Worm (Caenorhabditis elegans) whole organism, L1 larva: ENCODE data around the gene F59E12.15.
A peak's percentile ranks its signal among the peaks of the same experiment; 100 is the strongest.

Experiments used
- Y116A8C.19 ChIP-seq: sonication (generic microtip); optimal IDR thresholded peaks from 2 replicates; lab custom pipeline; 2016; ENCODE audit warnings: missing compliant biosample characterization, missing genetic modification characterization, borderline replicate concordance
- aly-2 ChIP-seq: fragments of 150-350 bp; optimal IDR thresholded peaks from 2 replicates; lab custom pipeline; 2014; ENCODE audit warnings: missing biosample characterization, missing genetic modification characterization
- ama-1 ChIP-seq: fragments of 150-350 bp; optimal IDR thresholded peaks from 2 replicates; lab custom pipeline; 2014
- blmp-1 ChIP-seq: fragments of 150-350 bp; optimal IDR thresholded peaks from 2 replicates; lab custom pipeline; 2014; ENCODE audit warnings: missing biosample characterization, missing genetic modification characterization
- ceh-8 ChIP-seq: fragments of 200-800 bp; sonication (Bioruptor generic); optimal IDR thresholded peaks from 2 replicates; lab custom pipeline; 2018; ENCODE audit warnings: mild to moderate bottlenecking, missing genetic modification characterization, moderate library complexity, missing compliant biosample characterization
- ceh-88 ChIP-seq: fragments of 200-800 bp; sonication (Bioruptor generic); IDR thresholded peaks from 2 replicates; pipeline ENCODE4 v1.3.6; 2022; ENCODE audit warnings: missing genetic modification characterization, missing compliant biosample characterization
- ceh-90 ChIP-seq: sonication (generic microtip); optimal IDR thresholded peaks from 2 replicates; lab custom pipeline; 2016; ENCODE audit warnings: missing genetic modification characterization, missing compliant biosample characterization
- dpl-1 ChIP-seq, 3 experiments: fragments of 150-350 bp in 2 of 3; sonication (generic microtip) in 1 of 3; optimal IDR thresholded peaks; 2 replicates each; lab custom pipeline; 2014 to 2017; ENCODE audit warnings: missing biosample characterization in 3 of 3, missing genetic modification characterization in 3 of 3, missing genetic modification reagents in 3 of 3
- efl-1 ChIP-seq, 4 experiments: fragments of 150-350 bp; optimal IDR thresholded peaks in 3 of 4; peaks in 1 of 4; 1 replicate in 1 of 4; 2 replicates in 3 of 4; lab custom pipeline; 2014; ENCODE audit warnings: missing biosample characterization in 2 of 4, missing genetic modification characterization in 2 of 4, missing genetic modification reagents in 2 of 4
- efl-3 ChIP-seq: fragments of 200-800 bp; sonication (Bioruptor generic); optimal IDR thresholded peaks from 2 replicates; lab custom pipeline; 2018; ENCODE audit warnings: mild to moderate bottlenecking, missing genetic modification characterization, missing compliant biosample characterization
- egl-27 ChIP-seq, 2 experiments: fragments of 150-350 bp in 1 of 2; sonication (generic microtip); optimal IDR thresholded peaks; 3 replicates each; lab custom pipeline; 2017 to 2018; ENCODE audit warnings: missing biosample characterization in 2 of 2, missing genetic modification characterization in 2 of 2, missing genetic modification reagents in 2 of 2
- fkh-10 ChIP-seq: sonication (generic microtip); optimal IDR thresholded peaks from 2 replicates; lab custom pipeline; 2017; ENCODE audit warnings: missing biosample characterization, missing genetic modification reagents, missing genetic modification characterization
- fkh-4 ChIP-seq: sonication (generic microtip); optimal IDR thresholded peaks from 2 replicates; lab custom pipeline; 2016; ENCODE audit warnings: missing compliant biosample characterization, missing genetic modification characterization, borderline replicate concordance
- fos-1 ChIP-seq: fragments of 150-350 bp; optimal IDR thresholded peaks from 2 replicates; lab custom pipeline; 2014; ENCODE audit warnings: missing biosample characterization, missing genetic modification characterization
- grh-1 ChIP-seq: fragments of 200-800 bp; sonication (Bioruptor generic); IDR thresholded peaks from 2 replicates; pipeline ENCODE4 v1.3.6; 2022; ENCODE audit warnings: missing genetic modification reagents, missing genetic modification characterization, missing compliant biosample characterization
- hpl-2 ChIP-seq: fragments of 150-350 bp; optimal IDR thresholded peaks from 2 replicates; lab custom pipeline; 2014; ENCODE audit warnings: missing biosample characterization, missing genetic modification reagents, missing genetic modification characterization
- irx-1 ChIP-seq: sonication (generic microtip); optimal IDR thresholded peaks from 2 replicates; lab custom pipeline; 2016; ENCODE audit warnings: missing genetic modification characterization, missing compliant biosample characterization
- lin-13 ChIP-seq: fragments of 150-350 bp; optimal IDR thresholded peaks from 2 replicates; lab custom pipeline; 2014; ENCODE audit warnings: missing biosample characterization, missing genetic modification reagents, missing genetic modification characterization
- lin-14 ChIP-seq: fragments of 200-800 bp; sonication (Bioruptor generic); optimal IDR thresholded peaks from 2 replicates; lab custom pipeline; 2018; ENCODE audit warnings: mild to moderate bottlenecking, missing genetic modification characterization, moderate library complexity, missing compliant biosample characterization
- lin-35 ChIP-seq, 2 experiments: fragments of 150-350 bp; optimal IDR thresholded peaks; 2 replicates each; lab custom pipeline; 2014; ENCODE audit warnings: missing biosample characterization in 2 of 2, missing genetic modification characterization in 2 of 2, missing genetic modification reagents in 2 of 2
- lin-39 ChIP-seq: fragments of 150-350 bp; optimal IDR thresholded peaks from 2 replicates; lab custom pipeline; 2014; ENCODE audit warnings: missing biosample characterization, missing genetic modification reagents, missing genetic modification characterization
- lir-3 ChIP-seq: sonication (generic microtip); optimal IDR thresholded peaks from 2 replicates; lab custom pipeline; 2016; ENCODE audit warnings: mild to moderate bottlenecking, missing genetic modification characterization, moderate library complexity, missing compliant biosample characterization; ENCODE audit not compliant: poor library complexity
- lsy-2 ChIP-seq, 2 experiments: fragments of 150-350 bp; optimal IDR thresholded peaks; 2 replicates each; lab custom pipeline; 2014; ENCODE audit warnings: missing biosample characterization in 2 of 2, missing genetic modification characterization in 2 of 2
- mab-9 ChIP-seq: fragments of 200-800 bp; sonication (Bioruptor generic); IDR thresholded peaks from 2 replicates; pipeline ENCODE4 v1.3.6; 2022; ENCODE audit warnings: missing genetic modification reagents, missing genetic modification characterization, missing compliant biosample characterization
- mef-2 ChIP-seq: fragments of 150-350 bp; optimal IDR thresholded peaks from 2 replicates; lab custom pipeline; 2014; ENCODE audit warnings: missing biosample characterization, missing genetic modification characterization
- mep-1 ChIP-seq: fragments of 150-350 bp; optimal IDR thresholded peaks from 2 replicates; lab custom pipeline; 2014; ENCODE audit warnings: missing biosample characterization, missing genetic modification characterization
- nhr-11 ChIP-seq: fragments of 150-350 bp; optimal IDR thresholded peaks from 2 replicates; lab custom pipeline; 2014; ENCODE audit warnings: missing biosample characterization, missing genetic modification characterization
- nhr-12 ChIP-seq: sonication (generic microtip); optimal IDR thresholded peaks from 2 replicates; lab custom pipeline; 2017; ENCODE audit warnings: missing biosample characterization, missing genetic modification characterization
- nhr-19 ChIP-seq: fragments of 200-800 bp; sonication (Bioruptor generic); conservative IDR thresholded peaks from 2 replicates; pipeline ENCODE4 v1.3.6; 2022; ENCODE audit warnings: missing genetic modification characterization, missing compliant biosample characterization
- nhr-20 ChIP-seq: sonication (generic microtip); optimal IDR thresholded peaks from 2 replicates; lab custom pipeline; 2016; ENCODE audit warnings: mild to moderate bottlenecking, missing genetic modification characterization, missing compliant biosample characterization
- nhr-237 ChIP-seq: fragments of 150-350 bp; optimal IDR thresholded peaks from 2 replicates; lab custom pipeline; 2014; ENCODE audit warnings: missing biosample characterization, missing genetic modification characterization
- nhr-47 ChIP-seq: sonication (generic microtip); optimal IDR thresholded peaks from 2 replicates; lab custom pipeline; 2016; ENCODE audit warnings: mild to moderate bottlenecking, missing genetic modification characterization, moderate library complexity, missing compliant biosample characterization
- nhr-71 ChIP-seq: sonication (generic microtip); optimal IDR thresholded peaks from 2 replicates; lab custom pipeline; 2016; ENCODE audit warnings: mild to moderate bottlenecking, missing genetic modification characterization, moderate library complexity, missing compliant biosample characterization
- nhr-76 ChIP-seq: sonication (generic microtip); optimal IDR thresholded peaks from 2 replicates; lab custom pipeline; 2017; ENCODE audit warnings: missing biosample characterization, missing genetic modification characterization
- nhr-84 ChIP-seq: sonication (generic microtip); optimal IDR thresholded peaks from 2 replicates; lab custom pipeline; 2017; ENCODE audit warnings: missing biosample characterization, missing genetic modification characterization
- nhr-90 ChIP-seq: sonication (generic microtip); optimal IDR thresholded peaks from 2 replicates; lab custom pipeline; 2016; ENCODE audit warnings: mild to moderate bottlenecking, missing genetic modification characterization, missing compliant biosample characterization; ENCODE audit not compliant: poor library complexity
- pag-3 ChIP-seq: sonication (generic microtip); optimal IDR thresholded peaks from 2 replicates; lab custom pipeline; 2017; ENCODE audit warnings: missing genetic modification characterization, mild to moderate bottlenecking, missing compliant biosample characterization, antibody characterized with exemption, borderline replicate concordance; ENCODE audit not compliant: insufficient read depth
- pax-3 ChIP-seq: fragments of 200-800 bp; sonication (Bioruptor generic); optimal IDR thresholded peaks from 2 replicates; lab custom pipeline; 2018; ENCODE audit warnings: mild to moderate bottlenecking, missing genetic modification characterization, moderate library complexity, missing compliant biosample characterization
- rnt-1 ChIP-seq: sonication (generic microtip); optimal IDR thresholded peaks from 2 replicates; lab custom pipeline; 2016; ENCODE audit warnings: mild to moderate bottlenecking, missing genetic modification characterization, moderate library complexity, missing compliant biosample characterization
- skn-1 ChIP-seq: fragments of 150-350 bp; optimal IDR thresholded peaks from 2 replicates; lab custom pipeline; 2014; ENCODE audit warnings: missing biosample characterization, missing genetic modification characterization
- snpc-4 ChIP-seq: fragments of 150-350 bp; optimal IDR thresholded peaks from 2 replicates; lab custom pipeline; 2014; ENCODE audit warnings: missing biosample characterization, missing genetic modification characterization
- sox-4 ChIP-seq: sonication (generic microtip); optimal IDR thresholded peaks from 2 replicates; lab custom pipeline; 2016; ENCODE audit warnings: missing genetic modification characterization, missing compliant biosample characterization
- sptf-1 ChIP-seq: fragments of 150-350 bp; optimal IDR thresholded peaks from 2 replicates; lab custom pipeline; 2014; ENCODE audit warnings: missing biosample characterization, missing genetic modification characterization
- sup-37 ChIP-seq: fragments of 200-800 bp; sonication (Bioruptor generic); optimal IDR thresholded peaks from 2 replicates; lab custom pipeline; 2018; ENCODE audit warnings: mild to moderate bottlenecking, missing genetic modification characterization, missing compliant biosample characterization
- swsn-7 ChIP-seq: sonication (generic microtip); optimal IDR thresholded peaks from 2 replicates; lab custom pipeline; 2016; ENCODE audit warnings: missing genetic modification characterization, missing compliant biosample characterization
- tbx-2 ChIP-seq: sonication (generic microtip); optimal IDR thresholded peaks from 2 replicates; lab custom pipeline; 2016; ENCODE audit warnings: missing genetic modification characterization, missing compliant biosample characterization
- tlp-1 ChIP-seq: fragments of 150-350 bp; optimal IDR thresholded peaks from 2 replicates; lab custom pipeline; 2014; ENCODE audit warnings: missing biosample characterization, missing genetic modification characterization
- unc-30 ChIP-seq: sonication (generic microtip); optimal IDR thresholded peaks from 2 replicates; lab custom pipeline; 2017; ENCODE audit warnings: missing biosample characterization, missing genetic modification characterization
- unc-62 ChIP-seq: fragments of 150-350 bp; optimal IDR thresholded peaks from 2 replicates; lab custom pipeline; 2014; ENCODE audit warnings: missing biosample characterization, missing genetic modification reagents, missing genetic modification characterization
- unc-86 ChIP-seq: sonication (generic microtip); optimal IDR thresholded peaks from 2 replicates; lab custom pipeline; 2016; ENCODE audit warnings: missing genetic modification characterization, missing compliant biosample characterization
- zag-1 ChIP-seq: fragments of 150-350 bp; optimal IDR thresholded peaks from 2 replicates; lab custom pipeline; 2014; ENCODE audit warnings: missing biosample characterization, missing genetic modification characterization
- zip-4 ChIP-seq: fragments of 200-800 bp; sonication (Bioruptor generic); optimal IDR thresholded peaks from 2 replicates; lab custom pipeline; 2018; ENCODE audit warnings: mild to moderate bottlenecking, missing genetic modification characterization, moderate library complexity, missing compliant biosample characterization
- ztf-4 ChIP-seq: fragments of 150-350 bp; optimal IDR thresholded peaks from 2 replicates; lab custom pipeline; 2014; ENCODE audit warnings: missing biosample characterization, missing genetic modification characterization

Gene F59E12.15

ce11 chrII:5577060-5577459 lies 51.1 kb downstream of the F59E12.15 start (continued):
- no peak for TF ChIP-seq ceh-8 (GFP tag; lab: Kevin White, UChicago)
- TF ChIP-seq unc-86 (tag; lab: Kevin White, UChicago) = no peak
- no peak for TF ChIP-seq nhr-76 (tag; lab: Kevin White, UChicago)
- no peak for TF ChIP-seq ceh-88
- TF ChIP-seq sptf-1 = no peak
- no peak for TF ChIP-seq mep-1 (tag; lab: Kevin White, UChicago)
- TF ChIP-seq nhr-237 (tag; lab: Kevin White, UChicago) = no peak
- no peak for TF ChIP-seq lin-39
- no peak for TF ChIP-seq ztf-4 (tag; lab: Kevin White, UChicago)
- TF ChIP-seq nhr-47 (tag; lab: Kevin White, UChicago) = no peak
- TF ChIP-seq nhr-84 (tag; lab: Kevin White, UChicago) = no peak
- TF ChIP-seq sup-37 (GFP tag; lab: Kevin White, UChicago) = no peak
- TF ChIP-seq fos-1 = no peak
- TF ChIP-seq skn-1 (tag; lab: Kevin White, UChicago) = peak; percentile 40
- TF ChIP-seq lin-14 = peak; percentile 30
- peak; percentile 18 to 31 (median 29) for TF ChIP-seq dpl-1 (GFP tag; optimal IDR thresholded peaks at IDR 0.05; lab: Kevin White, UChicago)
- no peak for TF ChIP-seq nhr-12 (tag; lab: Kevin White, UChicago)
- TF ChIP-seq pag-3 (tag; lab: Kevin White, UChicago) = no peak
- TF ChIP-seq sox-4 (tag; lab: Kevin White, UChicago) = no peak
- TF ChIP-seq snpc-4 = peak; percentile 36
- no peak for TF ChIP-seq egl-27 (tag; optimal IDR thresholded peaks at IDR 0.05; lab: Kevin White, UChicago)
- TF ChIP-seq lsy-2 (tag; optimal IDR thresholded peaks at IDR 0.05; lab: Kevin White, UChicago) = peak in 1 of 2 experiments; percentile 60
- TF ChIP-seq nhr-90 (tag; lab: Kevin White, UChicago) = peak; percentile 10
- TF ChIP-seq ceh-90 = no peak
- no peak for TF ChIP-seq unc-30 (tag; lab: Kevin White, UChicago)
- TF ChIP-seq tbx-2 (tag; lab: Kevin White, UChicago) = no peak
- TF ChIP-seq nhr-20 (tag; lab: Kevin White, UChicago) = peak; percentile 34
- no peak for TF ChIP-seq mab-9 (GFP tag; lab: Robert Waterston, UW)
- peak; percentile 28 to 51 for TF ChIP-seq efl-1 (optimal IDR thresholded peaks at IDR 0.05; lab: Kevin White, UChicago)
- TF ChIP-seq efl-1 (GFP tag; optimal IDR thresholded peaks at IDR 0.05 in 1 of 2; lab: Kevin White, UChicago) = peak; percentile 13 to 76
- no peak for TF ChIP-seq zip-4 (GFP tag; lab: Kevin White, UChicago)
- no peak for TF ChIP-seq mef-2 (tag; lab: Kevin White, UChicago)
- no peak for TF ChIP-seq unc-62 (GFP tag; lab: Kevin White, UChicago)
- no peak for TF ChIP-seq Y116A8C.19
- TF ChIP-seq zag-1 (tag; lab: Kevin White, UChicago) = no peak
- TF ChIP-seq tlp-1 = no peak
- TF ChIP-seq nhr-71 (tag; lab: Kevin White, UChicago) = peak; percentile 52
- TF ChIP-seq rnt-1 (tag; lab: Kevin White, UChicago) = peak; percentile 59
- no peak for TF ChIP-seq fkh-10 (GFP tag; lab: Kevin White, UChicago)
- no peak for TF ChIP-seq grh-1 (GFP tag; lab: Robert Waterston, UW)
- peak; percentile 34 for TF ChIP-seq swsn-7 (tag; lab: Kevin White, UChicago)
- TF ChIP-seq lin-35 (GFP tag; optimal IDR thresholded peaks at IDR 0.05; lab: Kevin White, UChicago) = peak in 1 of 2 experiments; percentile 59
- no peak for TF ChIP-seq efl-3 (GFP tag; lab: Kevin White, UChicago)
- no peak for TF ChIP-seq ama-1 (lab: Kevin White, UChicago)
- TF ChIP-seq nhr-11 = no peak
- TF ChIP-seq lir-3 (tag; lab: Kevin White, UChicago) = no peak
- TF ChIP-seq hpl-2 (GFP tag; lab: Kevin White, UChicago) = no peak
- 0 out of 2 replicates have a peak, but pooled peaks have one; percentile 15 for TF ChIP-seq nhr-19
- no peak for TF ChIP-seq aly-2
- TF ChIP-seq pax-3 (tag; lab: Kevin White, UChicago) = no peak
- TF ChIP-seq irx-1 (tag; lab: Kevin White, UChicago) = no peak
- no peak for TF ChIP-seq fkh-4 (tag; lab: Kevin White, UChicago)
- TF ChIP-seq blmp-1 = peak; percentile 20
- peak; percentile 2 for TF ChIP-seq lin-13 (GFP tag; lab: Kevin White, UChicago)
